Fruit fly (Drosophila melanogaster): ENCODE data around the gene CG14710.

dm6 chr3R:11662617-11663016 lies 42.7 kb downstream of the CG14710 start:
- TF ChIP-seq Snoo (tag; optimal IDR thresholded peaks at IDR 0.05) (no peak), CG8159 (tag; optimal IDR thresholded peaks at IDR 0.05) (no peak), D1 (tag; optimal IDR thresholded peaks at IDR 0.05) (no peak), CG32121 (GFP tag; IDR thresholded peaks at IDR 0.05) (peak; percentile 62), CG15710 (tag; optimal IDR thresholded peaks at IDR 0.05) (no peak), Pif1B (GFP tag; optimal IDR thresholded peaks at IDR 0.05) (no peak), gl (tag; optimal IDR thresholded peaks at IDR 0.05) (no peak), EcR (GFP tag; optimal IDR thresholded peaks at IDR 0.05) (no peak), Pif1A (GFP tag; optimal IDR thresholded peaks at IDR 0.05) (no peak), CG34367 (tag; optimal IDR thresholded peaks at IDR 0.05) (no peak), CG17806 (tag; optimal IDR thresholded peaks at IDR 0.05) (no peak), fd96Ca (GFP tag; IDR thresholded peaks at IDR 0.05) (no peak), CG10348 (GFP tag; IDR thresholded peaks at IDR 0.05) (no peak)

All from whole organism, pupa.